Worm (Caenorhabditis elegans): ENCODE data around the gene dct-5.

dct-5 gene

DNA sequence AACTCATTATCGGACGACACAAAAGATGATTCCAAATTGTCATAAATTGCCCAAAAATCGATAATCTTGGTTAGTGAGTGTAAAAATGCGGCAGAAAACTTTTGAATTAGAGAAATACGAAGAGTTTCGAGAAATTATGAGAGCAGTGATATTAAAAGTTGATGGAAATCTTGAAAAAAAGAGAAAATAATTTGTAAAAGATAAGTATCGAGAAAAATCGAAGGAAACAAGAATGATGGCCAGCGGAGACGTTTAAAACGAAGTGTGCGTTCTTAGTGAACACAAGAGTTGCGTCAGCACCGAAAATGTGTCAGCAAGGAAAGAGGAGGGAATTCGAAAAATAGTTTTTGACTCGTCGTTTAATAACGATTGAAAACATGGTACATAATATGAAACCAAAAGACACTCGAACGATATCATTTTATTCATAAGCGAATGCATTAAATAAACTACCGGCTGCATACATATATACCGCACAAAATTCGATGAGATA, 46.9 kb downstream of the dct-5 start, which contains the start of gene ndx-6 (continued):
- TF ChIP-seq K09A11.1 (tag; optimal IDR thresholded peaks at IDR 0.05; ENCODE audit: insufficient read depth) (no peak), unc-3 (GFP tag; conservative IDR thresholded peaks at IDR 0.05) (no peak), unc-3 (tag; optimal IDR thresholded peaks at IDR 0.05) (peak; percentile 58), rnt-1 (tag; optimal IDR thresholded peaks at IDR 0.05) (peak; percentile 43), K02D7.2 (tag; optimal IDR thresholded peaks at IDR 0.05) (no peak), ceh-19 (GFP tag; optimal IDR thresholded peaks at IDR 0.05) (peak; percentile 53), odd-2 (tag; optimal IDR thresholded peaks at IDR 0.05) (no peak), unc-86 (tag; optimal IDR thresholded peaks at IDR 0.05) (peak; percentile 43), syd-9 (tag; optimal IDR thresholded peaks at IDR 0.05) (no peak), fax-1 (tag; optimal IDR thresholded peaks at IDR 0.05) (no peak), ceh-6 (GFP tag; optimal IDR thresholded peaks at IDR 0.05) (no peak), T23F11.4 (GFP tag; optimal IDR thresholded peaks at IDR 0.05) (no peak), zip-5 (tag; optimal IDR thresholded peaks at IDR 0.05) (no peak), sdc-2 (tag; optimal IDR thresholded peaks at IDR 0.05) (peak; percentile 11), ets-4 (tag; optimal IDR thresholded peaks at IDR 0.05) (peak; percentile 16), ceh-48 (tag; optimal IDR thresholded peaks at IDR 0.05) (peak; percentile 46), C08G9.2 (tag; optimal IDR thresholded peaks at IDR 0.05) (peak; percentile 14), ceh-18 (tag; optimal IDR thresholded peaks at IDR 0.05) (peak; percentile 60), pros-1 (tag; optimal IDR thresholded peaks at IDR 0.05) (no peak), fkh-6 (tag; optimal IDR thresholded peaks at IDR 0.05) (peak; percentile 44)

DNA sequence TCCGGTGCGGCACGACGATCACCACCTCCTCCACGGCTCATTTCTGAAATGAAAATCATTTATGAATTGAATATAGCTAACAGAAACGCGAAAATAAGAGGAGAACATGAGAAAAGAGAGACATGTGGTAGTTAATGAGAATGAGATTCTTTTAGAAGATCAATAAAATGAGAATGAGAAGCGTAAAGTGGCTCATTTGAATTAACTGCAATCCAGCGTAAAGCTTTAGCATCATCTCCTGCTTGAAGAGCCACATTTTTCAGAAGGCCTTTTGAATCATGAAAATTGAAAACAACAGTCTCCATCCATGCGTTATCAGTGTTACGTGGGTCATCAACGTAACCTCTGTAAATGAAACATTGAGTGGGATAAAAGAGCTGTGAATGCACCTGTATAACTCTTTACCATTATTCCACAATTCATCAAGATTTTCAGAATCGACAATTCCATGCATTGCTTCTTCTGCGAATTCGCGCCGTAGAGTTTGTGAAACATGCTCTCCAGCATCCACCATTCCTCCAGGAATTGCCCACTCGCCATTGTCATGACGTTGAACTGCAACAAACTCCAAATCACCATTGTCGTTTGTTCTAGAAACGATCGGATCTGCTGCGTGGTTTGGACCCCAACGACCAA, 47.8 kb downstream of the dct-5 start, which contains the start of gene rsp-4:
TSS of gene rsp-4 (minus strand) at position 51 of the 636 bp plus-strand sequence.
- no peak for TF ChIP-seq ceh-14 (tag; optimal IDR thresholded peaks at IDR 0.05)
- TF ChIP-seq mec-3 (tag; optimal IDR thresholded peaks at IDR 0.05; ENCODE audit: borderline replicate concordance): no peak
- no peak for TF ChIP-seq hlh-13 (GFP tag; optimal IDR thresholded peaks at IDR 0.05)
- TF ChIP-seq unc-86 (tag; optimal IDR thresholded peaks at IDR 0.05): no peak
- no peak for TF ChIP-seq K02D7.2 (tag; optimal IDR thresholded peaks at IDR 0.05)
- no peak for TF ChIP-seq ceh-6 (GFP tag; optimal IDR thresholded peaks at IDR 0.05)
- no peak for TF ChIP-seq ceh-45 (GFP tag; IDR thresholded peaks at IDR 0.05)
- no peak for TF ChIP-seq fax-1 (tag; optimal IDR thresholded peaks at IDR 0.05)
- TF ChIP-seq ttx-3 (tag; optimal IDR thresholded peaks at IDR 0.05): no peak
- TF ChIP-seq ceh-9 (tag; optimal IDR thresholded peaks at IDR 0.05): no peak

DNA sequence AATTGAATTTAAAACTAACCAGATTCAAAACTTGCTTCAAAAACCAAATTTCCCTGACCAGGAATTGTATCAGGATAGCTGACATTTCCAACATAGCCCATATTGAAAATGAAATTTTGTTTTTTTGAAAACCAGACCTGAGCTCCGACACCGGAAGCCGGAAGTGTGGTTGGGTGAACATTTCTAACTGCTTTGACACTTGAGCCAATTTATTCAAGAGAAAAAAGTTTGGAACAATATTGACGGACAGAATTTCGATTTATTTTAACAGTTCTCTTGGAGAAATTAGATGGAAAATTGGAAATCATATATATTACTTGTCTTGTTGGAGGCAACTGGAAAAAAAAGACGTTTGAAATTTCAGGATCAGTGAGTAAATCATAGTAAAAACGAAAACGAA, 49.5 kb downstream of the dct-5 start, which contains the start of gene ccpp-6:
TSS of gene ccpp-6 (minus strand) at position 101 of the 400 bp plus-strand sequence.
- TF ChIP-seq hlh-8 (tag; optimal IDR thresholded peaks at IDR 0.05) (no peak), rnt-1 (tag; optimal IDR thresholded peaks at IDR 0.05) (no peak), ahr-1 (tag; optimal IDR thresholded peaks at IDR 0.05) (no peak), zip-5 (tag; optimal IDR thresholded peaks at IDR 0.05) (no peak), hlh-30 (tag; optimal IDR thresholded peaks at IDR 0.05; ENCODE audit: insufficient read depth) (no peak), nhr-232 (tag; optimal IDR thresholded peaks at IDR 0.05) (no peak), ceh-24 (tag; optimal IDR thresholded peaks at IDR 0.05) (no peak)

All from whole organism, late embryonic.